Worm (Caenorhabditis elegans) whole organism, young adult: Measurements from ENCODE around the gene K10G6.9.

Experiments used
- B0035.1 ChIP-seq: sonication (generic microtip); optimal IDR thresholded peaks from 2 replicates; lab custom pipeline; 2016; ENCODE audit warnings: missing genetic modification characterization, mild to moderate bottlenecking, missing compliant biosample characterization, missing genotype, missing genetic modification reagents
- B0261.1 ChIP-seq: sonication (generic microtip); optimal IDR thresholded peaks from 2 replicates; lab custom pipeline; 2016; ENCODE audit warnings: mild to moderate bottlenecking, missing genetic modification characterization, moderate library complexity, missing compliant biosample characterization
- F37B4.10 ChIP-seq: fragments of 200-800 bp; sonication (Bioruptor generic); IDR thresholded peaks from 2 replicates; pipeline ENCODE4 v1.3.6; 2022; ENCODE audit warnings: missing genetic modification characterization, missing compliant biosample characterization
- Y95B8A.8 ChIP-seq: fragments of 200-800 bp; sonication (Bioruptor generic); IDR thresholded peaks from 2 replicates; pipeline ENCODE4 v1.3.6; 2022; ENCODE audit warnings: missing genetic modification reagents, missing genetic modification characterization, missing compliant biosample characterization
- ceh-100 ChIP-seq: fragments of 200-800 bp; sonication (Bioruptor generic); IDR thresholded peaks from 2 replicates; pipeline ENCODE4 v1.3.6; 2022; ENCODE audit warnings: missing genetic modification reagents, missing genetic modification characterization, missing compliant biosample characterization
- gei-17 ChIP-seq: fragments of 200-800 bp; sonication (Bioruptor generic); optimal IDR thresholded peaks from 2 replicates; lab custom pipeline; 2018; ENCODE audit warnings: mild to moderate bottlenecking, missing genetic modification characterization, missing compliant biosample characterization
- nhr-179 ChIP-seq: sonication (generic microtip); optimal IDR thresholded peaks from 2 replicates; lab custom pipeline; 2016; ENCODE audit warnings: mild to moderate bottlenecking, missing genetic modification characterization, missing compliant biosample characterization
- rec-8 ChIP-seq, 2 experiments: sonication (generic microtip); optimal IDR thresholded peaks; 2 replicates each; lab custom pipeline; 2016; ENCODE audit warnings: mild to moderate bottlenecking in 2 of 2, missing genetic modification characterization in 2 of 2, missing genetic modification reagents in 2 of 2, missing genotype in 2 of 2, missing biosample characterization in 1 of 2, missing compliant biosample characterization in 1 of 2, moderate library complexity in 1 of 2
- snpc-4 ChIP-seq, 5 experiments: fragments of 150-350 bp in 1 of 5; sonication (generic microtip) in 4 of 5; optimal IDR thresholded peaks; 2 replicates each; lab custom pipeline; 2014 to 2018; ENCODE audit warnings: missing genetic modification characterization in 5 of 5, missing biosample characterization in 3 of 5, antibody characterized with exemption in 2 of 5, mild to moderate bottlenecking in 2 of 5, missing compliant biosample characterization in 2 of 5, missing genotype in 2 of 5, moderate library complexity in 2 of 5, missing genetic modification reagents in 1 of 5
- sptf-2 ChIP-seq: fragments of 200-800 bp; sonication (Bioruptor generic); optimal IDR thresholded peaks from 2 replicates; lab custom pipeline; 2018; ENCODE audit warnings: mild to moderate bottlenecking, missing genetic modification characterization, missing compliant biosample characterization

Gene K10G6.9

DNA sequence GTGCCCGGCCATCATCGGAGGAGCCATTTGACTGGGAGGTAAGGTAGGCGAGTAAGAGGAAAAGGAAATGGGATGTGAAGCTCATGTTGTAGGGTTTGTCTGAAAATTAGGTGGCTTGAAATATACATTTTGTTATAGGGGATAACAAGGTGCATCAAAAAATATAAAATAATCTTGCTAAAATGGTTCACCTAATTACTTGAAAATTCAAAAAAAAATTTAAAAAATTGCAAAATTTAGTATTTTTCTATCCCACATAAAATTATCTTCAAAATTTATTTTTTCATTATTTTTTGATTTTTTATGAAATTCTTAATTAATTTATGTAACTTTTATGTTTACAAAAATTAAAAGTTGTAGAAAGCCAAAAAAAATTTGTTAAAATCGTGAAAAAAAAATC lies 46.6 kb downstream of the K10G6.9 start, which contains the start of gene K07D4.6:
TSS of gene K07D4.6 (minus strand) at position 101 of the 400 bp plus-strand sequence.
- no peak for TF ChIP-seq Y95B8A.8 (GFP tag; lab: Robert Waterston, UW)
- no peak for TF ChIP-seq snpc-4 (GFP tag; optimal IDR thresholded peaks at IDR 0.05; lab: Kevin White, UChicago)
- no peak for TF ChIP-seq snpc-4 (tag; optimal IDR thresholded peaks at IDR 0.05; lab: Kevin White, UChicago)
- no peak for TF ChIP-seq rec-8 (tag; optimal IDR thresholded peaks at IDR 0.05; lab: Kevin White, UChicago)
- TF ChIP-seq sptf-2 (GFP tag; lab: Kevin White, UChicago), result no peak
- no peak for TF ChIP-seq gei-17
- TF ChIP-seq nhr-179 (tag; lab: Kevin White, UChicago), result no peak
- no peak for TF ChIP-seq B0035.1 (tag; lab: Kevin White, UChicago)
- no peak for TF ChIP-seq B0261.1 (tag; lab: Kevin White, UChicago)
- no peak for TF ChIP-seq ceh-100 (GFP tag; lab: Robert Waterston, UW)
- TF ChIP-seq F37B4.10 (GFP tag; lab: Robert Waterston, UW), result no peak
- TF ChIP-seq, all 124 proteins: peak for 0
